Worm (Caenorhabditis elegans): ENCODE measurements around the gene C02F5.14.

Gene C02F5.14

ce11 chrIII:8235358-8235757, at the start of gene C02F5.14:
C02F5.14 (minus strand) TSS chrIII:8235514.
- TF ChIP-seq pqm-1 (tag; optimal IDR thresholded peaks at IDR 0.05) (no peak), hlh-30 (tag; optimal IDR thresholded peaks at IDR 0.05; ENCODE audit: insufficient read depth) (no peak), hlh-6 (tag; optimal IDR thresholded peaks at IDR 0.05) (no peak), Y22D7AL.16 (tag; optimal IDR thresholded peaks at IDR 0.05) (no peak), C08G9.2 (tag; optimal IDR thresholded peaks at IDR 0.05) (no peak), K09A11.1 (tag; optimal IDR thresholded peaks at IDR 0.05; ENCODE audit: insufficient read depth) (no peak), pha-4 (tag; optimal IDR thresholded peaks at IDR 0.05) (no peak), npax-4 (tag; optimal IDR thresholded peaks at IDR 0.05) (no peak), dve-1 (tag; optimal IDR thresholded peaks at IDR 0.05) (no peak), rnt-1 (tag; optimal IDR thresholded peaks at IDR 0.05) (no peak), ceh-24 (tag; optimal IDR thresholded peaks at IDR 0.05) (no peak), dmd-4 (tag; optimal IDR thresholded peaks at IDR 0.05; ENCODE audit: borderline replicate concordance) (no peak), ceh-19 (GFP tag; optimal IDR thresholded peaks at IDR 0.05) (no peak), tbx-7 (tag; optimal IDR thresholded peaks at IDR 0.05) (no peak), pros-1 (tag; optimal IDR thresholded peaks at IDR 0.05) (no peak), ceh-48 (tag; optimal IDR thresholded peaks at IDR 0.05) (no peak), ama-1 (optimal IDR thresholded peaks at IDR 0.05) (no peak)

ce11 chrIII:8283525-8283924, 48.2 kb upstream of the C02F5.14 start:
- TF ChIP-seq K09A11.1 (tag; optimal IDR thresholded peaks at IDR 0.05; ENCODE audit: insufficient read depth) (no peak), Y22D7AL.16 (tag; optimal IDR thresholded peaks at IDR 0.05) (no peak), mec-3 (tag; optimal IDR thresholded peaks at IDR 0.05; ENCODE audit: borderline replicate concordance) (no peak), unc-42 (tag; optimal IDR thresholded peaks at IDR 0.05) (no peak), fax-1 (tag; optimal IDR thresholded peaks at IDR 0.05) (no peak), che-1 (tag; optimal IDR thresholded peaks at IDR 0.05) (no peak), sox-4 (tag; optimal IDR thresholded peaks at IDR 0.05) (no peak), zip-5 (tag; optimal IDR thresholded peaks at IDR 0.05) (no peak), ama-1 (optimal IDR thresholded peaks at IDR 0.05) (no peak), ttx-3 (tag; optimal IDR thresholded peaks at IDR 0.05) (no peak), nfya-1 (tag; optimal IDR thresholded peaks at IDR 0.05) (no peak), pha-4 (tag; optimal IDR thresholded peaks at IDR 0.05) (no peak), tbx-7 (tag; optimal IDR thresholded peaks at IDR 0.05) (no peak)

- TF ChIP-seq npax-4 (tag; optimal IDR thresholded peaks at IDR 0.05) (no peak), che-1 (tag; optimal IDR thresholded peaks at IDR 0.05) (no peak), ceh-6 (GFP tag; optimal IDR thresholded peaks at IDR 0.05) (no peak), ceh-31 (tag; optimal IDR thresholded peaks at IDR 0.05) (no peak), dmd-4 (tag; optimal IDR thresholded peaks at IDR 0.05; ENCODE audit: borderline replicate concordance) (no peak), syd-9 (tag; optimal IDR thresholded peaks at IDR 0.05) (no peak), ref-2 (tag; optimal IDR thresholded peaks at IDR 0.05) (no peak), hlh-30 (tag; optimal IDR thresholded peaks at IDR 0.05; ENCODE audit: insufficient read depth) (no peak), T23F11.4 (GFP tag; optimal IDR thresholded peaks at IDR 0.05) (no peak), pros-1 (tag; optimal IDR thresholded peaks at IDR 0.05) (no peak), hlh-6 (tag; optimal IDR thresholded peaks at IDR 0.05) (no peak), ets-4 (tag; optimal IDR thresholded peaks at IDR 0.05) (no peak), elt-4 (tag; optimal IDR thresholded peaks at IDR 0.05) (no peak), fax-1 (tag; optimal IDR thresholded peaks at IDR 0.05) (no peak), ceh-48 (tag; optimal IDR thresholded peaks at IDR 0.05) (no peak), gmeb-2 (tag; optimal IDR thresholded peaks at IDR 0.05) (no peak), ceh-30 (tag; optimal IDR thresholded peaks at IDR 0.05) (no peak)
Observed at ce11 chrIII:8281310-8281709, 46.0 kb upstream of the C02F5.14 start.

ce11 chrIII:8280352-8280751, 45.0 kb upstream of the C02F5.14 start:
- TF ChIP-seq odd-2 (tag; optimal IDR thresholded peaks at IDR 0.05), result no peak
- peak; percentile 11 for TF ChIP-seq ceh-31 (tag; optimal IDR thresholded peaks at IDR 0.05)
